Fruit fly (Drosophila melanogaster): ENCODE data around the gene Cyp4d14.

The Cyp4d14 gene

dm6 chrX:2184563-2184962, 9.4 kb upstream of the Cyp4d14 start, which contains the start of the genes Nmd3 and CG17776:
Gene Nmd3 (minus strand): TSS chrX:2184668.
Gene CG17776 (plus strand): TSS chrX:2184725.
- TF ChIP-seq CG3032 (tag; optimal IDR thresholded peaks at IDR 0.05), result peak; percentile 12
- no peak for TF ChIP-seq CG8119 (GFP tag; IDR thresholded peaks at IDR 0.05)
- TF ChIP-seq esn (GFP tag; optimal IDR thresholded peaks at IDR 0.05), result peak; percentile 1
- peak; percentile 15 for TF ChIP-seq Sox14 (GFP tag; optimal IDR thresholded peaks at IDR 0.05)
- peak; percentile 28 for TF ChIP-seq svp (GFP tag)
- no peak for TF ChIP-seq net (GFP tag; optimal IDR thresholded peaks at IDR 0.05)
- TF ChIP-seq cyc (GFP tag; optimal IDR thresholded peaks at IDR 0.05), result peak; percentile 32
- TF ChIP-seq achi (GFP tag; optimal IDR thresholded peaks at IDR 0.05), result no peak
- no peak for TF ChIP-seq CG6163 (GFP tag; IDR thresholded peaks at IDR 0.05)
- peak; percentile 81 for TF ChIP-seq CG1621 (tag; optimal IDR thresholded peaks at IDR 0.05)

- TF ChIP-seq CG15336 (GFP tag; IDR thresholded peaks at IDR 0.05) (no peak), CG3919 (GFP tag; optimal IDR thresholded peaks at IDR 0.05) (no peak), svp (GFP tag) (peak; percentile 78), Hr4 (GFP tag; optimal IDR thresholded peaks at IDR 0.05) (no peak), CG6854 (GFP tag; optimal IDR thresholded peaks at IDR 0.05) (no peak), Smox (GFP tag; optimal IDR thresholded peaks at IDR 0.05) (no peak), acj6 (GFP tag; optimal IDR thresholded peaks at IDR 0.05) (no peak), fd85E (GFP tag; optimal IDR thresholded peaks at IDR 0.05) (no peak), esn (GFP tag; optimal IDR thresholded peaks at IDR 0.05) (peak; percentile 9), net (GFP tag; optimal IDR thresholded peaks at IDR 0.05) (no peak), CG6808 (GFP tag; optimal IDR thresholded peaks at IDR 0.05) (no peak), CG3032 (tag; optimal IDR thresholded peaks at IDR 0.05) (peak; percentile 2), Hr38 (GFP tag; optimal IDR thresholded peaks at IDR 0.05) (no peak), vri (GFP tag; optimal IDR thresholded peaks at IDR 0.05) (no peak), Eip93F (GFP tag; optimal IDR thresholded peaks at IDR 0.05) (no peak), dac (GFP tag; optimal IDR thresholded peaks at IDR 0.05) (no peak), lz (GFP tag; optimal IDR thresholded peaks at IDR 0.05) (no peak), CG31627 (GFP tag; optimal IDR thresholded peaks at IDR 0.05) (no peak), CG32006 (GFP tag; optimal IDR thresholded peaks at IDR 0.05) (no peak), Eip78C (GFP tag) (no peak), CG1621 (tag; optimal IDR thresholded peaks at IDR 0.05) (no peak), salr (GFP tag; optimal IDR thresholded peaks at IDR 0.05) (no peak), ss (GFP tag; optimal IDR thresholded peaks at IDR 0.05) (no peak)
Measured at dm6 chrX:2180750-2181261, 5.7 kb upstream of the Cyp4d14 start, which contains the start of gene pn. Gene pn (plus strand): TSS chrX:2181211.

dm6 chrX:2178802-2179201, 3.7 kb upstream of the Cyp4d14 start, which contains the start of gene Cyp4ae1:
Gene Cyp4ae1 (plus strand): TSS chrX:2179007.
- no peak for TF ChIP-seq CG9139 (GFP tag; optimal IDR thresholded peaks at IDR 0.05)
- no peak for TF ChIP-seq CG4318 (GFP tag; optimal IDR thresholded peaks at IDR 0.05)
- no peak for TF ChIP-seq fd59A (GFP tag; optimal IDR thresholded peaks at IDR 0.05)
- no peak for TF ChIP-seq CG7368 (GFP tag; optimal IDR thresholded peaks at IDR 0.05)
- TF ChIP-seq fkh (GFP tag; optimal IDR thresholded peaks at IDR 0.05), result no peak
- TF ChIP-seq CG6163 (GFP tag; IDR thresholded peaks at IDR 0.05), result no peak
- TF ChIP-seq CG11294 (GFP tag; IDR thresholded peaks at IDR 0.05), result no peak

dm6 chrX:2175956-2176469, 898 bp upstream of the Cyp4d14 start, which contains the start of gene Cyp4d2:
Gene Cyp4d2 (plus strand): TSS chrX:2176006.
- TF ChIP-seq CG6163 (GFP tag; IDR thresholded peaks at IDR 0.05), result no peak
- peak; percentile 30 for TF ChIP-seq fkh (GFP tag; optimal IDR thresholded peaks at IDR 0.05)

dm6 chrX:2172420-2172827, 2.7 kb downstream of the Cyp4d14 start, which contains the start of gene ND-B14.5A:
Gene ND-B14.5A (plus strand): TSS chrX:2172526.
- TF ChIP-seq CG8319 (GFP tag; optimal IDR thresholded peaks at IDR 0.05) (no peak), CG6808 (GFP tag; optimal IDR thresholded peaks at IDR 0.05) (no peak), esn (GFP tag; optimal IDR thresholded peaks at IDR 0.05) (peak; percentile 23), CG10631 (GFP tag; optimal IDR thresholded peaks at IDR 0.05) (no peak), ss (GFP tag; optimal IDR thresholded peaks at IDR 0.05) (no peak)
